Worm (Caenorhabditis elegans): ENCODE measurements around the gene ceh-87.

ceh-87 gene

ce11 chrII:2684208-2684607, at the start of gene ceh-87:
Gene ceh-87, minus strand, starts transcription at chrII:2684308.
- TF ChIP-seq lsy-2 (tag; optimal IDR thresholded peaks at IDR 0.05) (no peak), lin-15B (tag; optimal IDR thresholded peaks at IDR 0.05) (no peak), zfp-2 (tag; optimal IDR thresholded peaks at IDR 0.05) (no peak), lin-13 (GFP tag; optimal IDR thresholded peaks at IDR 0.05) (no peak), ztf-11 (tag; optimal IDR thresholded peaks at IDR 0.05) (no peak), egl-43 (GFP tag; IDR thresholded peaks at IDR 0.05) (no peak), ceh-28 (tag; optimal IDR thresholded peaks at IDR 0.05) (no peak), spr-3 (GFP tag; optimal IDR thresholded peaks at IDR 0.05) (no peak), daf-19 (GFP tag; conservative IDR thresholded peaks at IDR 0.05) (no peak), F10B5.3 (tag; optimal IDR thresholded peaks at IDR 0.05) (no peak), madf-9 (GFP tag; conservative IDR thresholded peaks at IDR 0.05) (no peak), nhr-237 (tag; optimal IDR thresholded peaks at IDR 0.05) (no peak), R02D3.7 (tag; optimal IDR thresholded peaks at IDR 0.05) (no peak)

- TF ChIP-seq Y5F2A.4 (GFP tag; optimal IDR thresholded peaks at IDR 0.05) (no peak), ces-1 (GFP tag; optimal IDR thresholded peaks at IDR 0.05) (peak; percentile 8), snpc-4 (tag; optimal IDR thresholded peaks at IDR 0.05) (no peak), unc-62 (GFP tag; optimal IDR thresholded peaks at IDR 0.05 in 1 of 2) (peak in 1 of 2 experiments; percentile 56), unc-62 (tag; optimal IDR thresholded peaks at IDR 0.05) (no peak), ceh-82 (tag; optimal IDR thresholded peaks at IDR 0.05) (no peak), fkh-10 (GFP tag; optimal IDR thresholded peaks at IDR 0.05) (peak; percentile 6), nhr-28 (tag; optimal IDR thresholded peaks at IDR 0.05) (no peak)
Observed at ce11 chrII:2730647-2731046, 46.5 kb upstream of the ceh-87 start.

ce11 chrII:2726774-2727173, 42.7 kb upstream of the ceh-87 start:
- TF ChIP-seq hlh-30 (tag; optimal IDR thresholded peaks at IDR 0.05; ENCODE audit: insufficient read depth) = no peak
- 0 out of 2 replicates have a peak, but pooled peaks have one; percentile 37 for TF ChIP-seq tra-1 (GFP tag; IDR thresholded peaks at IDR 0.05)

- TF ChIP-seq nhr-10 (tag; optimal IDR thresholded peaks at IDR 0.05) (no peak), set-16 (GFP tag; IDR thresholded peaks at IDR 0.05) (0 out of 2 replicates have a peak, but pooled peaks have one; percentile 2)
Observed at ce11 chrII:2725561-2725960, 41.5 kb upstream of the ceh-87 start, which contains the start of the genes T05A8.11 and nep-2. Gene T05A8.11, minus strand, starts transcription at chrII:2725661. Gene nep-2, minus strand, starts transcription at chrII:2725752.

ce11 chrII:2721992-2722391, 37.9 kb upstream of the ceh-87 start:
- TF ChIP-seq nhr-76 (tag; optimal IDR thresholded peaks at IDR 0.05) = no peak

- TF ChIP-seq Y75B8A.6 (GFP tag; IDR thresholded peaks at IDR 0.05) = no peak
- peak; percentile 87 for TF ChIP-seq set-16 (GFP tag; IDR thresholded peaks at IDR 0.05)
- TF ChIP-seq Y105C5A.15 (GFP tag; IDR thresholded peaks at IDR 0.05) = no peak
- no peak for TF ChIP-seq lin-15B (tag; optimal IDR thresholded peaks at IDR 0.05)
- TF ChIP-seq unc-62 (GFP tag; optimal IDR thresholded peaks at IDR 0.05 in 1 of 2) = peak in 1 of 2 experiments; percentile 28
- TF ChIP-seq unc-62 (tag; optimal IDR thresholded peaks at IDR 0.05) = no peak
- TF ChIP-seq daf-8 (GFP tag; IDR thresholded peaks at IDR 0.05) = no peak
- 0 out of 2 replicates have a peak, but pooled peaks have one; percentile 22 for TF ChIP-seq snpc-1.2 (GFP tag; IDR thresholded peaks at IDR 0.05)
- TF ChIP-seq F10B5.3 (tag; optimal IDR thresholded peaks at IDR 0.05) = no peak
- TF ChIP-seq pha-4 (GFP tag; IDR thresholded peaks at IDR 0.05) = no peak
- no peak for TF ChIP-seq pha-4 (tag; optimal IDR thresholded peaks at IDR 0.05)
- TF ChIP-seq D1046.2 (GFP tag; IDR thresholded peaks at IDR 0.05) = no peak
- TF ChIP-seq gei-8 (GFP tag; optimal IDR thresholded peaks at IDR 0.05) = no peak
Observed at ce11 chrII:2719212-2719611, 35.1 kb upstream of the ceh-87 start.
